Worm (Caenorhabditis elegans) whole organism, L4 larva: Measurements from ENCODE around the gene gcy-3.

Source experiments
- aha-1 ChIP-seq: fragments of 150-350 bp; peaks from one replicate; lab custom pipeline; 2014; ENCODE audit warnings: missing biosample characterization, missing genetic modification characterization
- ama-1 ChIP-seq: fragments of 150-350 bp; optimal IDR thresholded peaks from 2 replicates; lab custom pipeline; 2014; ENCODE audit warnings: inconsistent platforms, mixed read lengths
- ctbp-1 ChIP-seq: fragments of 200-800 bp; sonication (Bioruptor generic); IDR thresholded peaks from 2 replicates; pipeline ENCODE4 v1.3.6; 2022; ENCODE audit warnings: missing genetic modification reagents, missing genetic modification characterization, missing compliant biosample characterization
- fos-1 ChIP-seq: fragments of 150-350 bp; optimal IDR thresholded peaks from 2 replicates; lab custom pipeline; 2014; ENCODE audit warnings: missing biosample characterization, missing genetic modification characterization
- lin-13 ChIP-seq: fragments of 150-350 bp; optimal IDR thresholded peaks from 2 replicates; lab custom pipeline; 2014; ENCODE audit warnings: missing biosample characterization, missing genetic modification reagents, missing genetic modification characterization
- lin-38 ChIP-seq: fragments of 200-800 bp; sonication (Bioruptor generic); IDR thresholded peaks from 2 replicates; pipeline ENCODE4 v1.3.6; 2022; ENCODE audit warnings: missing genetic modification reagents, missing genetic modification characterization, missing compliant biosample characterization
- lin-39 ChIP-seq: fragments of 150-350 bp; optimal IDR thresholded peaks from 2 replicates; lab custom pipeline; 2014; ENCODE audit warnings: missing biosample characterization, missing genetic modification reagents, missing genetic modification characterization
- nhr-11 ChIP-seq: fragments of 150-350 bp; optimal IDR thresholded peaks from 2 replicates; lab custom pipeline; 2014; ENCODE audit warnings: missing biosample characterization, missing genetic modification characterization
- nhr-48 ChIP-seq: sonication (generic microtip); optimal IDR thresholded peaks from 2 replicates; lab custom pipeline; 2016; ENCODE audit warnings: mild to moderate bottlenecking, missing genetic modification characterization, missing compliant biosample characterization
- nhr-76 ChIP-seq: fragments of 150-350 bp; optimal IDR thresholded peaks from 2 replicates; lab custom pipeline; 2014; ENCODE audit warnings: missing biosample characterization, missing genetic modification characterization
- skn-1 ChIP-seq: fragments of 150-350 bp; optimal IDR thresholded peaks from 2 replicates; lab custom pipeline; 2014; ENCODE audit warnings: missing biosample characterization, missing genetic modification characterization
- unc-62 ChIP-seq, 3 experiments: fragments of 150-350 bp in 1 of 3; sonication (generic microtip); optimal IDR thresholded peaks in 2 of 3; peaks in 1 of 3; 1 replicate in 1 of 3; 2 replicates in 2 of 3; lab custom pipeline; 2014 to 2017; ENCODE audit warnings: missing biosample characterization in 3 of 3, missing genetic modification characterization in 3 of 3, missing genetic modification reagents in 3 of 3, missing genotype in 1 of 3
- zfp-3 ChIP-seq: fragments of 200-800 bp; sonication (Bioruptor generic); conservative IDR thresholded peaks from 2 replicates; pipeline ENCODE4 v1.3.6; 2022; ENCODE audit warnings: missing genetic modification reagents, missing genetic modification characterization, missing compliant biosample characterization

DNA sequence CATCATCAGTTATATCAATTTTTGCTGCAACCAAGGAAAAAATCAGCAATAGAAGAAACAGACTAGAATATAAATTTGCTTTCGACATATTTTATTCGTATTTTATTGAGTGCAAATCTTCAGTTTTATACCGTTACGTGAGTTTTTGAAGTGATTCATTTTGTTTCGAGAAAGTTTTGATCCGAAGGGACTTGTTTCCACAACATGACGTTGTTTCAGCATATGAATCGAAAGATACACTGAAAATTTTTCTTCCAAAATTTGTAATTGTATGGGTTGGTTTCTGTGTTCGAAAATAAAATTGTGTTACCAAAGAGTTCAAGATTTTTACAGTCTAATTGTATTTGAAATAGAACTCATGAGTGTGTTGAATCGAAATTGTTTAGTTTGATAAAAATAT lies 27.1 kb downstream of the gcy-3 start, which contains the start of gene T19H5.7:
- TF ChIP-seq zfp-3 (GFP tag; lab: Robert Waterston, UW) (no peak), lin-13 (GFP tag; lab: Kevin White, UChicago) (no peak), ctbp-1 (GFP tag; lab: Robert Waterston, UW) (no peak), aha-1 (tag; lab: Kevin White, UChicago) (no peak), lin-38 (GFP tag; lab: Robert Waterston, UW) (no peak), nhr-48 (tag; lab: Kevin White, UChicago) (no peak), ama-1 (lab: Kevin White, UChicago) (no peak), nhr-76 (no peak), fos-1 (tag; lab: Kevin White, UChicago) (no peak), unc-62 (GFP tag; optimal IDR thresholded peaks at IDR 0.05 in 1 of 2; lab: Kevin White, UChicago) (no peak), unc-62 (tag; optimal IDR thresholded peaks at IDR 0.05; lab: Kevin White, UChicago) (no peak), lin-39 (no peak), nhr-11 (tag; lab: Kevin White, UChicago) (no peak), skn-1 (no peak)
